Worm (Caenorhabditis elegans): ENCODE results near the gene K04E7.1.

The K04E7.1 gene

DNA sequence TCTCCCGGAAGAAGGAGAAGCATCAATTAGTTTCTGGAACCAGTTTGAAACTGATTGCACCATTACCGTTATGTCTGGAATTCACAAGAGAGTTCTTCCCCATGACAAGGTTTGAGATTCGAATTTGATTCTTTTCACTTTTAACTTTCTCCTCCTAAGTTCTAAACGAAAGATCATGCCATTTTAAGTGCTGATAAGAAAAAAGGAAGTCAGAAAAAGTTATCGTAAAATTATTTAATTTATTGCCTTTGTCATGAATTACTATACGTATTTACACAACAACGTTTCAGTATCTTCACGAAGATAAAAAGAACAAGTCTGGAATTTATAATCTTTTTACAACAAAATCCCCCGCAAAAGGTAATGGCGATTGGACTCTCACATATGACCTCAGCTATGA lies 1.7 kb upstream of the K04E7.1 start (continued):
- no peak for TF ChIP-seq hlh-30 (tag; optimal IDR thresholded peaks at IDR 0.05; ENCODE audit: insufficient read depth)
- no peak for TF ChIP-seq tag-97 (GFP tag; IDR thresholded peaks at IDR 0.05)
- TF ChIP-seq pqm-1 (tag; optimal IDR thresholded peaks at IDR 0.05), result peak; percentile 27

DNA sequence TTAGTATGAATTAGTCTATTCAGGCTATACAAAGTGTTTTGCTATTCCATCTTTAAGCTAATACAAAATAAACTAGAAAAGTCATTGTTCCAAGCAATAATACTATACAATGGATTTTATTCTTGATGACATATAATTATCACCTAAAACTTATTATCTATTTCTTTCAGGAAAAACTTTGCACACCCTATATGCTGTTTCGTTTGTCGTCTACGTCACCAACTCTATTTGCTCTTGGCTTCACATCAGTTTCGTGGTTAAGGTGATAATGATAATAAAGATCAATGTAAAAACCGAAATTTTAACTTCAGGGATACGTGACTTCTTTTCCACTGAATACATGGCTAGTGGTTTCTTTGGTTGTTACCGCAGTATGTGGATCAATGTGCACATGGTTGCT lies 650 bp downstream of the K04E7.1 start:
- TF ChIP-seq daf-12 (tag; optimal IDR thresholded peaks at IDR 0.05), result no peak
- TF ChIP-seq zip-11 (GFP tag; IDR thresholded peaks at IDR 0.05), result no peak
- TF ChIP-seq daf-16 (GFP tag; optimal IDR thresholded peaks at IDR 0.05), result no peak
- TF ChIP-seq daf-16 (tag; optimal IDR thresholded peaks at IDR 0.05), result peak; percentile 15
- no peak for TF ChIP-seq ces-1 (GFP tag; optimal IDR thresholded peaks at IDR 0.05)
- TF ChIP-seq dmd-6 (GFP tag; IDR thresholded peaks at IDR 0.05), result peak; percentile 55
- TF ChIP-seq D1046.2 (GFP tag; IDR thresholded peaks at IDR 0.05), result no peak
- no peak for TF ChIP-seq cey-2 (tag; optimal IDR thresholded peaks at IDR 0.05; ENCODE audit: borderline replicate concordance, insufficient read depth)
- no peak for TF ChIP-seq mdt-29 (GFP tag; IDR thresholded peaks at IDR 0.05)
- no peak for TF ChIP-seq fos-1 (tag; optimal IDR thresholded peaks at IDR 0.05)
- TF ChIP-seq pqm-1 (tag; optimal IDR thresholded peaks at IDR 0.05), result peak; percentile 65

DNA sequence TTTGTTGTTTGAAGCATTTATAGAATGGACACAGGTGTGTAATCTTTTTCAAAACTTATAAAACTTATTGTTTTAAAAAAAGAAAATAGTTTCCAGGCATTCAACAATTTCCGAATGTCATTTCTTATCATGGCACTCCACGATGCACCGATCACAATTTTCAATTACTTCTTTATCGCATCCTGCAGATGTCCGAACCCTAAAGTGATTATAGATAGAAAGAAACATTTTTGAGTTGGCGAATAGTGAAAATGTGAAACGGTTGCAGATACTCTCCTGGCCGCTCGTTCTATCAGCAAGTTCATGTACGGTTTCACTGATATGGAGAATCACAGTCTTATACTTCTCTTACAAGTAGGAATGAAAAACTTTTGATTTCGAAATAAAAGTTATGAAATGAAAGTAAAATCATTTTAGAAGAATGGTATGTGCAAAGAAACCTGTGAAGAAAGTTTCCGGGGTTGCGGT lies 1.2 kb downstream of the K04E7.1 start, which contains the start of gene C15B12.2:
C15B12.2 (plus strand) TSS at position 418 of the 468 bp plus-strand sequence.
- peak; percentile 84 for TF ChIP-seq pqm-1 (tag; optimal IDR thresholded peaks at IDR 0.05)
- TF ChIP-seq aha-1 (tag), result peak; percentile 68
- TF ChIP-seq nhr-111 (GFP tag; optimal IDR thresholded peaks at IDR 0.05), result no peak
- peak; percentile 18 for TF ChIP-seq mxl-3 (GFP tag; optimal IDR thresholded peaks at IDR 0.05)
- TF ChIP-seq T20F7.1 (GFP tag; optimal IDR thresholded peaks at IDR 0.05), result no peak
- TF ChIP-seq nhr-28 (tag; optimal IDR thresholded peaks at IDR 0.05), result peak; percentile 15
- no peak for TF ChIP-seq ZK337.2 (GFP tag; IDR thresholded peaks at IDR 0.05)
- TF ChIP-seq daf-16 (GFP tag; optimal IDR thresholded peaks at IDR 0.05), result no peak
- peak; percentile 56 for TF ChIP-seq daf-16 (tag; optimal IDR thresholded peaks at IDR 0.05)
- peak; percentile 68 for TF ChIP-seq dmd-6 (GFP tag; IDR thresholded peaks at IDR 0.05)
- peak; percentile 54 for TF ChIP-seq dve-1 (tag; optimal IDR thresholded peaks at IDR 0.05; ENCODE audit: insufficient read depth)
- TF ChIP-seq mdl-1 (tag; optimal IDR thresholded peaks at IDR 0.05), result peak in 1 of 2 experiments; percentile 22

DNA sequence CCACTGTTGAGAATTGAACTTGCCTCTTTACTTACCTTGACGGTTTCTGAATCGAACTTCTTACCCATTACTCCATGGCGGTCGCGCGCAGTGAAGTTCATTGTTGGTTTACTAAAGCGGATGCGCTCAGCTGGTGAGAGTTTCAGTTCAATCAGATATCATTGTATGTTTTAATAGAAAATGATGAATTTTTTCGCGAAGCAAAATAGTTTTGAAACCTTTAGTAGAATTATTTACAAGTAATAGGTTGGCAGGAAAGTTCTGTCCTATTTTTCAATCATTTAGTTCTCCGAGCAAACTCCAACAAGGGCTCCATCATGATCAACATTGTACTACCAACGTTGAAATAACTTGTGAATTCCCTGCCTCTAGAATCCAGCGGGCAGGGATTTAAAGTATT lies 5.6 kb downstream of the K04E7.1 start, which contains the start of gene C15B12.3:
C15B12.3 (minus strand) TSS at position 101 of the 400 bp plus-strand sequence.
- no peak for TF ChIP-seq skn-1 (tag; optimal IDR thresholded peaks at IDR 0.05)
- peak in 1 of 2 experiments; percentile 57 for TF ChIP-seq unc-62 (GFP tag; optimal IDR thresholded peaks at IDR 0.05 in 1 of 2)
- no peak for TF ChIP-seq unc-62 (tag; optimal IDR thresholded peaks at IDR 0.05)

DNA sequence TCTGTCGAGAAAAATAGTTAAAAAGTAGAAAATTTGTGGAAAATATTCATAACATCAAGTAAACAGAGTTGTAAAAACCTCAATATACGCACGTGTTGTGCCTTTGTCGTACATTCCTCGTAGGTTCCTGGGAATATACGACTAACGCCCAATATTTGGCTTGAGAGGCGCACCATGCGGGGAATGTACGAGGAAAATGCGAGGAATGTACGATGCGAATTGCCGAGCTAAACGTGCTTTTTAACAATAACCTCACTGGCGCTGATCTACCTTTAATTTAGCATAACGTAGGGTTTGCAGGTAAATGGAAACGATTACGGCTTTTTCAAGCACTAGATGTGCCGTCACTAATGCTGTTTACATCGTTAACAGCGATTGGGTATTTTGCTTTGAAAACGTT lies 6.7 kb downstream of the K04E7.1 start, which contains the start of gene C15B12.9:
C15B12.9 (plus strand) TSS at position 301 of the 400 bp plus-strand sequence.
- no peak for TF ChIP-seq madf-9 (GFP tag; conservative IDR thresholded peaks at IDR 0.05)
- peak in 1 of 2 experiments; percentile 42 for TF ChIP-seq unc-62 (GFP tag; optimal IDR thresholded peaks at IDR 0.05 in 1 of 2)
- TF ChIP-seq unc-62 (tag; optimal IDR thresholded peaks at IDR 0.05), result no peak
- TF ChIP-seq lsy-2 (tag; optimal IDR thresholded peaks at IDR 0.05), result no peak
- TF ChIP-seq ZK546.5 (tag; optimal IDR thresholded peaks at IDR 0.05), result no peak
- TF ChIP-seq dmd-9 (GFP tag; IDR thresholded peaks at IDR 0.05), result no peak
- no peak for TF ChIP-seq T20F7.1 (GFP tag; optimal IDR thresholded peaks at IDR 0.05)
- no peak for TF ChIP-seq lim-7 (GFP tag; IDR thresholded peaks at IDR 0.05)

DNA sequence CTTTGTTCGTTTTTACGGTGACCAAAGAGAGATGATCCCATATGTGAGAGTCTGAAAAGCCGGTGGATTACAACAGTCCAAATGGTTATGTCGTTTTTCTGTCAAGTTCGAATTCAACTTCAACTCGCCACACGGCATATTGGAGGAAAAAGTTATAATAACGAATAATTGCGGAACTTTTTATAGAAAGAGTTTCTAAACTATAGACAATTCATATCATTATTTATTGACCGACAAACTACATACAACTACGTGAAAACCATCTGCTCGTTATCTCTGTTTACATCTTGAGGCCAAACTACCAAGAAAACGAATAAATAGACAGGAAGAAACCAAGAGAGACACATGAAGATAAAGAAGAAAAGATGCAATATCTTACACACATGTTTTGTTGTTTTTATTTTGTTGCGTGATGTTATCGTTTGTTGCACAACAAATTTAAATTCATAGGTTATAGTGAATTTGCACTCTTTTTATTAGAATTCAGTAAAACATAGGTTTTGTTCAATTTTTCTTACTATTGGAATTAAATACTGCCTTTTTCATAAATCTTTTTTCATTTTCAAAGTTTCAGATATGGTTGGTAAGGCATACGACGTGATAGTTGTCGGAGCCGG lies 12.0 kb downstream of the K04E7.1 start, which contains the start of the genes C15B12.4 and C15B12.8:
C15B12.4 (minus strand) TSS at position 51 of the 617 bp plus-strand sequence.
C15B12.8 (plus strand) TSS at position 567 of the 617 bp plus-strand sequence.
- TF ChIP-seq daf-16 (GFP tag; optimal IDR thresholded peaks at IDR 0.05) (peak in 1 of 2 experiments; percentile 87), daf-16 (tag; optimal IDR thresholded peaks at IDR 0.05) (no peak), F49E8.2 (tag; optimal IDR thresholded peaks at IDR 0.05; ENCODE audit: borderline replicate concordance) (no peak), ZK546.5 (tag; optimal IDR thresholded peaks at IDR 0.05) (no peak), nhr-10 (tag; optimal IDR thresholded peaks at IDR 0.05) (no peak), set-16 (GFP tag; IDR thresholded peaks at IDR 0.05) (no peak), unc-62 (GFP tag; optimal IDR thresholded peaks at IDR 0.05 in 1 of 2) (peak in 1 of 2 experiments; percentile 17), unc-62 (tag; optimal IDR thresholded peaks at IDR 0.05) (no peak)
